Fruit fly (Drosophila melanogaster) whole organism, wandering third instar larva: Measurements from ENCODE around the gene Dad.
A peak's percentile ranks its signal among the peaks of the same experiment; 100 is the strongest.

ENCODE experiments used
- CG32264 ChIP-seq: fragments of 200-800 bp; sonication (Bioruptor generic); optimal IDR thresholded peaks from 2 replicates; lab custom pipeline; 2016; ENCODE audit warnings: missing biosample characterization, missing genetic modification characterization
- usp ChIP-seq: fragments of >200 bp; optimal IDR thresholded peaks from 2 replicates; lab custom pipeline; 2017; ENCODE audit warnings: missing biosample characterization, missing genetic modification characterization

dm6 chr3R:17080666-17081358, 27.0 kb downstream of the Dad start:
- peak; percentile 79 for TF ChIP-seq CG32264 (GFP tag; lab: Kevin White, UChicago)
- no peak for TF ChIP-seq usp (GFP tag; lab: Kevin White, UChicago)
